Fruit fly (Drosophila melanogaster) whole organism, adult: Measurements from ENCODE around the gene CG14933.

ENCODE experiments used
- CG11617 ChIP-seq: fragments of 200-800 bp; sonication (Bioruptor generic); optimal IDR thresholded peaks from 2 replicates; lab custom pipeline; 2017; ENCODE audit warnings: mild to moderate bottlenecking, missing biosample characterization, missing genetic modification reagents, missing genetic modification characterization
- CG12768 ChIP-seq: fragments of 200-800 bp; sonication (Bioruptor generic); optimal IDR thresholded peaks from 2 replicates; lab custom pipeline; 2017; ENCODE audit warnings: missing biosample characterization, missing genetic modification characterization, mild to moderate bottlenecking, moderate library complexity, missing genetic modification reagents
- CG14711 ChIP-seq: fragments of 200-800 bp; sonication (Bioruptor generic); optimal IDR thresholded peaks from 2 replicates; lab custom pipeline; 2018; ENCODE audit warnings: missing biosample characterization, mild to moderate bottlenecking, missing genetic modification characterization, moderate library complexity
- CG1620 ChIP-seq: fragments of 200-800 bp; sonication (Bioruptor generic); optimal IDR thresholded peaks from 2 replicates; lab custom pipeline; 2016; ENCODE audit warnings: missing biosample characterization, missing genetic modification characterization
- CG33017 ChIP-seq: fragments of 200-800 bp; sonication (Bioruptor generic); optimal IDR thresholded peaks from 2 replicates; lab custom pipeline; 2018; ENCODE audit warnings: missing biosample characterization, mild to moderate bottlenecking, missing genetic modification characterization, moderate library complexity
- CG5204 ChIP-seq: fragments of 200-800 bp; sonication (Bioruptor generic); optimal IDR thresholded peaks from 2 replicates; lab custom pipeline; 2016; ENCODE audit warnings: missing biosample characterization, missing genetic modification characterization
- CG7045 ChIP-seq: fragments of 200-800 bp; sonication (Bioruptor generic); optimal IDR thresholded peaks from 2 replicates; lab custom pipeline; 2017; ENCODE audit warnings: missing biosample characterization, mild to moderate bottlenecking, missing genetic modification characterization
- CG7101 ChIP-seq: fragments of 200-800 bp; sonication (Bioruptor generic); optimal IDR thresholded peaks from 2 replicates; lab custom pipeline; 2018; ENCODE audit warnings: missing biosample characterization, mild to moderate bottlenecking, missing genetic modification characterization, moderate library complexity
- Clk ChIP-seq: fragments of 200-800 bp; sonication (Bioruptor generic); optimal IDR thresholded peaks from 2 replicates; lab custom pipeline; 2017; ENCODE audit warnings: missing biosample characterization, missing genetic modification characterization
- Crg-1 ChIP-seq: fragments of 200-800 bp; sonication (Bioruptor generic); optimal IDR thresholded peaks from 2 replicates; lab custom pipeline; 2016; ENCODE audit warnings: missing biosample characterization, missing genetic modification characterization
- Hr96 ChIP-seq: fragments of 200-800 bp; sonication (Bioruptor generic); optimal IDR thresholded peaks from 2 replicates; lab custom pipeline; 2016; ENCODE audit warnings: missing biosample characterization, missing genetic modification characterization
- Mnt ChIP-seq: fragments of 200-800 bp; sonication (Bioruptor generic); optimal IDR thresholded peaks from 2 replicates; lab custom pipeline; 2016; ENCODE audit warnings: missing biosample characterization, mild to moderate bottlenecking, missing genetic modification characterization
- bab1 ChIP-seq: fragments of 200-800 bp; sonication (Bioruptor generic); optimal IDR thresholded peaks from 3 replicates; lab custom pipeline; 2019; ENCODE audit warnings: missing biosample characterization, mild to moderate bottlenecking, missing genetic modification characterization, moderate library complexity
- cic ChIP-seq: fragments of 200-800 bp; sonication (Bioruptor generic); optimal IDR thresholded peaks from 2 replicates; lab custom pipeline; 2017; ENCODE audit warnings: missing biosample characterization, mild to moderate bottlenecking, missing genetic modification characterization, moderate library complexity
- cnc ChIP-seq, 2 experiments: fragments of >200 bp; optimal IDR thresholded peaks; 2 replicates each; lab custom pipeline; 2017
- kay ChIP-seq: fragments of 200-800 bp; sonication (Bioruptor generic); peaks from one replicate; lab custom pipeline; 2016; ENCODE audit warnings: missing biosample characterization, missing genetic modification characterization, borderline replicate concordance
- ovo ChIP-seq: fragments of 200-800 bp; sonication (Bioruptor generic); optimal IDR thresholded peaks from 2 replicates; lab custom pipeline; 2016; ENCODE audit warnings: missing biosample characterization, missing genetic modification characterization
- pad ChIP-seq: fragments of 200-800 bp; sonication (Bioruptor generic); optimal IDR thresholded peaks from 3 replicates; lab custom pipeline; 2017; ENCODE audit warnings: missing biosample characterization, missing genetic modification characterization, mild to moderate bottlenecking, moderate library complexity, missing genetic modification reagents
- tj ChIP-seq: fragments of 200-800 bp; sonication (Bioruptor generic); optimal IDR thresholded peaks from 3 replicates; lab custom pipeline; 2017; ENCODE audit warnings: missing biosample characterization, mild to moderate bottlenecking, missing genetic modification characterization, moderate library complexity
- toe ChIP-seq: fragments of 200-800 bp; sonication (Bioruptor generic); optimal IDR thresholded peaks from 2 replicates; lab custom pipeline; 2016; ENCODE audit warnings: missing biosample characterization, missing genetic modification characterization

Gene CG14933

dm6 chr2L:11812781-11813664 lies 29.6 kb upstream of the CG14933 start:
- TF ChIP-seq CG7045 (GFP tag; lab: Kevin White, UChicago) (no peak), CG12768 (GFP tag; lab: Kevin White, UChicago) (peak; percentile 36)

DNA sequence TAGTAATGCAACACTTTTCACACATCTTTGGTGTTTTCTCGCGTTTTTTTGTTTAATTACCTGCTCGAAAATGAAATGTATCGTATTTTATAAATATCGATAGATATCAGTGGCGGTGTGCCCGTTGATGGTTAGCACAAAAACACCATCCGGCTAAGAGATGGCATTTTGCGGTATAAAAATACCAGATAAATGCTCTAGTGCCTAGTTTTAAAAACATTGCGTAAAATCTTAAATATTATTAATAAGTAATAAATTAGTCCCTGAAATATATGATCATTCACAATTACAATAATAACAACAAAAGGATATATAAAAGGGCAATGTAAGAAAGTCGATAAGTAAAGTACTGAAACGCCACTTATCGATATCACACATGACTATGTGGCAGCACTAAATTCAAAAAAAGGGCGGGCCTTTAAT lies 29.0 kb upstream of the CG14933 start, which contains the start of gene CycY:
Gene CycY, minus strand, starts transcription at position 116 of the 423 bp plus-strand sequence.
- TF ChIP-seq Crg-1 (GFP tag; lab: Kevin White, UChicago) (no peak), kay (GFP tag; lab: Kevin White, UChicago) (peak; percentile 11)

DNA sequence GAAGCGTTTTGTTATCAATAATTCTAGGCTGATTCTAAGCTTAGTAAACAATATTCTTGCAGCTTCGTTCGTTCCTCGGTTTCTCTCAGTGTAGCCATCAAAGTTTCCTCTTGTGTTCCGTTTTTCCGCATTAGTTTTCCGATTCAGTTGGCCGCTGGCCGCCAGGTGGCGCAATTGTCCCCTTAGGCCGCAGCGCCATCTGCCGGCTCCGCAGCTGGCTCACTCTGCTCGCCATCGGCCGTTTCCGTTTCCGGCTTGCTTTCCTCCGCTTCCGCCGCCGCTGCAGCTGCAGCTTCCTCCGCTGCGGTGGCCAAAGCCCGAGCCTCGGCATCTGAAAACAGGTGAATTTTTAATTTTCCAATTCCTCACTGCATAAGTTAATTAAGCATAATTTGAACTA lies 26.3 kb upstream of the CG14933 start:
- no peak for TF ChIP-seq CG12768 (GFP tag; lab: Kevin White, UChicago)
- TF ChIP-seq pad (GFP tag; lab: Kevin White, UChicago): peak; percentile 21
- peak; percentile 61 for TF ChIP-seq Hr96
- TF ChIP-seq ovo (GFP tag; lab: Kevin White, UChicago): no peak
- TF ChIP-seq Crg-1 (GFP tag; lab: Kevin White, UChicago): no peak
- no peak for TF ChIP-seq kay (GFP tag; lab: Kevin White, UChicago)
- TF ChIP-seq CG33017 (tag; lab: Kevin White, UChicago): no peak
- TF ChIP-seq bab1 (GFP tag; lab: Kevin White, UChicago): peak; percentile 32
- no peak for TF ChIP-seq cnc (optimal IDR thresholded peaks at IDR 0.05; lab: Kevin White, UChicago)
- no peak for TF ChIP-seq toe (GFP tag; lab: Kevin White, UChicago)
- TF ChIP-seq CG5204 (GFP tag; lab: Kevin White, UChicago): peak; percentile 33
- no peak for TF ChIP-seq Mnt (GFP tag; lab: Kevin White, UChicago)
- peak; percentile 55 for TF ChIP-seq CG7045 (GFP tag; lab: Kevin White, UChicago)
- TF ChIP-seq CG11617 (GFP tag; lab: Kevin White, UChicago): no peak
- no peak for TF ChIP-seq cic
- no peak for TF ChIP-seq CG14711
- TF ChIP-seq tj (GFP tag; lab: Kevin White, UChicago): no peak
- no peak for TF ChIP-seq Clk (GFP tag; lab: Kevin White, UChicago)
- no peak for TF ChIP-seq CG7101 (tag; lab: Kevin White, UChicago)
- TF ChIP-seq CG1620: peak; percentile 22

DNA sequence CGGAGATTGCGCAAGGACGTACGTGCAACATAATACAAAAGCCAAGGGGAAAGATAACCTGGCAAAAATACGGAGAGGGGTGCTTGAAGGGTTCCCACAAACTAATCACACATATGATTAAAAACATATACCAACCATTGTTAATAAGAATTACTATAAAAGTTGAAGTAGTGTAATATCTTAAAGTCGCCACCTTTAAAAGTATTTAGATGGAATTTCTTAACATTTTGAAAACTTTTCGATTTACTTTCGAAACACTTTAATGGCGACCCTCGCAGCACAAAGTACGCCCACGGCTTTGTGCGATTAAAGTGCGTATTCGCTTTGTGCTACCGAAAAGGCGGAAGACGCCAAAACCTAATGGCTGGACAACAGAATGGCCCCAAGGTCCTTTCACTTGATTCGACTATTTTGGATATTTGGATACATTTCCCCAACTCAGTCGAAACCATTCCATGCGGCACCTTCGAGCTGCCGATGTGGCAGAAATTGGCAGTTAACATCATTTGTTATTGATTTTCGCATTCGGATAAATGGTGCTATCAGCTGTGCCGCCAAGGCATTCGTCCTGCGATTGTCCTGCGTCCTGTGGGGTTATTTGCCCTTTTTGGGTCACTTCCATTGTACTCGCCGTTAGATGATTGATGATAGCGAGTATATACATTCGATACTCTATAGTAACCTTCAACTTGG lies 19.0 kb upstream of the CG14933 start:
- no peak for TF ChIP-seq Mnt (GFP tag; lab: Kevin White, UChicago)
- no peak for TF ChIP-seq CG5204 (GFP tag; lab: Kevin White, UChicago)
- no peak for TF ChIP-seq CG1620
- no peak for TF ChIP-seq CG7101 (tag; lab: Kevin White, UChicago)
- TF ChIP-seq CG7045 (GFP tag; lab: Kevin White, UChicago): no peak
- TF ChIP-seq pad (GFP tag; lab: Kevin White, UChicago): no peak
- no peak for TF ChIP-seq toe (GFP tag; lab: Kevin White, UChicago)
- no peak for TF ChIP-seq CG14711
- TF ChIP-seq ovo (GFP tag; lab: Kevin White, UChicago): no peak
- no peak for TF ChIP-seq CG33017 (tag; lab: Kevin White, UChicago)
- no peak for TF ChIP-seq kay (GFP tag; lab: Kevin White, UChicago)
- no peak for TF ChIP-seq CG12768 (GFP tag; lab: Kevin White, UChicago)
- no peak for TF ChIP-seq cnc (optimal IDR thresholded peaks at IDR 0.05; lab: Kevin White, UChicago)
- TF ChIP-seq cic: no peak
- no peak for TF ChIP-seq bab1 (GFP tag; lab: Kevin White, UChicago)
- TF ChIP-seq tj (GFP tag; lab: Kevin White, UChicago): no peak
- TF ChIP-seq Hr96: no peak
- TF ChIP-seq Crg-1 (GFP tag; lab: Kevin White, UChicago): no peak

DNA sequence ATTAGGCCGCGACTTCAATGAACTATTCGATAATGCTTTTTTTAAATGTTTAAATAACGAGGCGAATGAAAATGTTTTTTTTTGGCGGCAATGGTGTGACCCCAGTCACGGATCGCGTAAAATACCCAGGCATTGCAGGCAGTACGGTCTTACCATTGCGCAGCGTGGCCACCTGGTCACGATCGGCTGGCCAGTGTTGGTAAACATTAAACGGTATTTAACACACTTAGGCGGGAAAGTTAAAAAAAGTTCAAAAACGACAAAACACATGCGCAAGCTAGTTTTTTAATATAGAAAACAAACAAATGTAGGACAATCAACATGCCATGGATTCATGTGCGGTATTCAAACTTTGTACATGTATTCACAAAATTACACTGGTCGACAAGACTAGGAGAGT lies 13.4 kb upstream of the CG14933 start, which contains the start of gene esc:
Gene esc, minus strand, starts transcription at position 129 of the 400 bp plus-strand sequence.
- TF ChIP-seq CG33017 (tag; lab: Kevin White, UChicago) (no peak), CG7101 (tag; lab: Kevin White, UChicago) (peak; percentile 20), CG1620 (peak; percentile 41), Mnt (GFP tag; lab: Kevin White, UChicago) (peak; percentile 4), Clk (GFP tag; lab: Kevin White, UChicago) (no peak), pad (GFP tag; lab: Kevin White, UChicago) (peak; percentile 35), CG7045 (GFP tag; lab: Kevin White, UChicago) (no peak), cnc (optimal IDR thresholded peaks at IDR 0.05; lab: Kevin White, UChicago) (no peak), Crg-1 (GFP tag; lab: Kevin White, UChicago) (peak; percentile 45), bab1 (GFP tag; lab: Kevin White, UChicago) (peak; percentile 50), CG14711 (peak; percentile 13), ovo (GFP tag; lab: Kevin White, UChicago) (peak; percentile 39)

dm6 chr2L:11833786-11834185 lies 8.8 kb upstream of the CG14933 start, which contains the start of gene CG45011:
Gene CG45011 (plus strand): TSS chr2L:11834086.
- TF ChIP-seq kay (GFP tag; lab: Kevin White, UChicago) (peak; percentile 18), CG5204 (GFP tag; lab: Kevin White, UChicago) (no peak)
